Fruit fly (Drosophila melanogaster) whole organism, adult: ENCODE results near the gene CG14190.

ENCODE experiments used
- CG11617 ChIP-seq: fragments of 200-800 bp; sonication (Bioruptor generic); optimal IDR thresholded peaks from 2 replicates; lab custom pipeline; 2017; ENCODE audit warnings: mild to moderate bottlenecking, missing biosample characterization, missing genetic modification reagents, missing genetic modification characterization
- CG12768 ChIP-seq: fragments of 200-800 bp; sonication (Bioruptor generic); optimal IDR thresholded peaks from 2 replicates; lab custom pipeline; 2017; ENCODE audit warnings: missing biosample characterization, missing genetic modification characterization, mild to moderate bottlenecking, moderate library complexity, missing genetic modification reagents
- CG14711 ChIP-seq: fragments of 200-800 bp; sonication (Bioruptor generic); optimal IDR thresholded peaks from 2 replicates; lab custom pipeline; 2018; ENCODE audit warnings: missing biosample characterization, mild to moderate bottlenecking, missing genetic modification characterization, moderate library complexity
- CG1620 ChIP-seq: fragments of 200-800 bp; sonication (Bioruptor generic); optimal IDR thresholded peaks from 2 replicates; lab custom pipeline; 2016; ENCODE audit warnings: missing biosample characterization, missing genetic modification characterization
- CG33017 ChIP-seq: fragments of 200-800 bp; sonication (Bioruptor generic); optimal IDR thresholded peaks from 2 replicates; lab custom pipeline; 2018; ENCODE audit warnings: missing biosample characterization, mild to moderate bottlenecking, missing genetic modification characterization, moderate library complexity
- CG5204 ChIP-seq: fragments of 200-800 bp; sonication (Bioruptor generic); optimal IDR thresholded peaks from 2 replicates; lab custom pipeline; 2016; ENCODE audit warnings: missing biosample characterization, missing genetic modification characterization
- CG7045 ChIP-seq: fragments of 200-800 bp; sonication (Bioruptor generic); optimal IDR thresholded peaks from 2 replicates; lab custom pipeline; 2017; ENCODE audit warnings: missing biosample characterization, mild to moderate bottlenecking, missing genetic modification characterization
- CG7101 ChIP-seq: fragments of 200-800 bp; sonication (Bioruptor generic); optimal IDR thresholded peaks from 2 replicates; lab custom pipeline; 2018; ENCODE audit warnings: missing biosample characterization, mild to moderate bottlenecking, missing genetic modification characterization, moderate library complexity
- Clk ChIP-seq: fragments of 200-800 bp; sonication (Bioruptor generic); optimal IDR thresholded peaks from 2 replicates; lab custom pipeline; 2017; ENCODE audit warnings: missing biosample characterization, missing genetic modification characterization
- Crg-1 ChIP-seq: fragments of 200-800 bp; sonication (Bioruptor generic); optimal IDR thresholded peaks from 2 replicates; lab custom pipeline; 2016; ENCODE audit warnings: missing biosample characterization, missing genetic modification characterization
- Hr96 ChIP-seq: fragments of 200-800 bp; sonication (Bioruptor generic); optimal IDR thresholded peaks from 2 replicates; lab custom pipeline; 2016; ENCODE audit warnings: missing biosample characterization, missing genetic modification characterization
- Mnt ChIP-seq: fragments of 200-800 bp; sonication (Bioruptor generic); optimal IDR thresholded peaks from 2 replicates; lab custom pipeline; 2016; ENCODE audit warnings: missing biosample characterization, mild to moderate bottlenecking, missing genetic modification characterization
- bab1 ChIP-seq: fragments of 200-800 bp; sonication (Bioruptor generic); optimal IDR thresholded peaks from 3 replicates; lab custom pipeline; 2019; ENCODE audit warnings: missing biosample characterization, mild to moderate bottlenecking, missing genetic modification characterization, moderate library complexity
- cic ChIP-seq: fragments of 200-800 bp; sonication (Bioruptor generic); optimal IDR thresholded peaks from 2 replicates; lab custom pipeline; 2017; ENCODE audit warnings: missing biosample characterization, mild to moderate bottlenecking, missing genetic modification characterization, moderate library complexity
- cnc ChIP-seq, 2 experiments: fragments of >200 bp; optimal IDR thresholded peaks; 2 replicates each; lab custom pipeline; 2017
- kay ChIP-seq: fragments of 200-800 bp; sonication (Bioruptor generic); peaks from one replicate; lab custom pipeline; 2016; ENCODE audit warnings: missing biosample characterization, missing genetic modification characterization, borderline replicate concordance
- ovo ChIP-seq: fragments of 200-800 bp; sonication (Bioruptor generic); optimal IDR thresholded peaks from 2 replicates; lab custom pipeline; 2016; ENCODE audit warnings: missing biosample characterization, missing genetic modification characterization
- pad ChIP-seq: fragments of 200-800 bp; sonication (Bioruptor generic); optimal IDR thresholded peaks from 3 replicates; lab custom pipeline; 2017; ENCODE audit warnings: missing biosample characterization, missing genetic modification characterization, mild to moderate bottlenecking, moderate library complexity, missing genetic modification reagents
- tj ChIP-seq: fragments of 200-800 bp; sonication (Bioruptor generic); optimal IDR thresholded peaks from 3 replicates; lab custom pipeline; 2017; ENCODE audit warnings: missing biosample characterization, mild to moderate bottlenecking, missing genetic modification characterization, moderate library complexity
- toe ChIP-seq: fragments of 200-800 bp; sonication (Bioruptor generic); optimal IDR thresholded peaks from 2 replicates; lab custom pipeline; 2016; ENCODE audit warnings: missing biosample characterization, missing genetic modification characterization

CG14190 gene

dm6 chrX:19028584-19028983 is 28.1 kb upstream of the CG14190 start:
- TF ChIP-seq CG33017 (tag; lab: Kevin White, UChicago): no peak
- TF ChIP-seq toe: no peak
- no peak for TF ChIP-seq Crg-1
- TF ChIP-seq bab1 (GFP tag; lab: Kevin White, UChicago): no peak
- no peak for TF ChIP-seq cnc (optimal IDR thresholded peaks at IDR 0.05; lab: Kevin White, UChicago)
- TF ChIP-seq CG14711: no peak
- no peak for TF ChIP-seq kay (GFP tag; lab: Kevin White, UChicago)
- no peak for TF ChIP-seq pad (GFP tag; lab: Kevin White, UChicago)
- no peak for TF ChIP-seq CG12768 (GFP tag; lab: Kevin White, UChicago)
- TF ChIP-seq Mnt (GFP tag; lab: Kevin White, UChicago): no peak
- no peak for TF ChIP-seq CG7045 (GFP tag; lab: Kevin White, UChicago)
- no peak for TF ChIP-seq Hr96 (GFP tag; lab: Kevin White, UChicago)
- no peak for TF ChIP-seq CG7101 (tag; lab: Kevin White, UChicago)
- no peak for TF ChIP-seq CG1620 (GFP tag; lab: Kevin White, UChicago)
- TF ChIP-seq ovo (GFP tag; lab: Kevin White, UChicago): no peak
- no peak for TF ChIP-seq CG5204 (GFP tag; lab: Kevin White, UChicago)

DNA sequence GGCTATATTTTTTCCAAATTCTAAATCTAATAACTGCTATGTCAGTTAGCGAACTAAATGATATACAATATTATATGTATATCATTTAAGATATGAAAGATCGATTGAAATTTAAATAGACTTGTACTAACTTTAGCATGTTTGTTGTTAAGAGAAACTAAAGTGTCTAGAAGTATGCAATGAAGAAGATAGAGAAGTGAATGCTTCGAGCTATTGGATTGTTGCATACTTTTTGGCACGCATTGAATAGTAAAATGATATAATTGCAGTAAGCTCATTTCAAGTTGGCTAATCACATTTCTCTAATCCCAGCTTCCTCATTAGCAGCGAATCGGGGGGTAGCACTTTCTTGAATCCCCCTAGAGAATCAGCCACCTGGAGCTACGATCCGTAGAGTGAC is 23.0 kb upstream of the CG14190 start:
- no peak for TF ChIP-seq CG14711
- no peak for TF ChIP-seq cnc (optimal IDR thresholded peaks at IDR 0.05; lab: Kevin White, UChicago)
- TF ChIP-seq CG12768 (GFP tag; lab: Kevin White, UChicago): no peak
- TF ChIP-seq Hr96 (GFP tag; lab: Kevin White, UChicago): no peak
- TF ChIP-seq ovo (GFP tag; lab: Kevin White, UChicago): no peak
- TF ChIP-seq pad (GFP tag; lab: Kevin White, UChicago): no peak
- no peak for TF ChIP-seq kay (GFP tag; lab: Kevin White, UChicago)
- TF ChIP-seq bab1 (GFP tag; lab: Kevin White, UChicago): no peak
- no peak for TF ChIP-seq CG33017 (tag; lab: Kevin White, UChicago)
- TF ChIP-seq CG7101 (tag; lab: Kevin White, UChicago): no peak
- TF ChIP-seq Clk: no peak
- TF ChIP-seq cic: no peak
- TF ChIP-seq CG7045 (GFP tag; lab: Kevin White, UChicago): no peak
- TF ChIP-seq Crg-1: no peak

- TF ChIP-seq kay (GFP tag; lab: Kevin White, UChicago): no peak
- no peak for TF ChIP-seq pad (GFP tag; lab: Kevin White, UChicago)
- no peak for TF ChIP-seq cic
- no peak for TF ChIP-seq CG12768 (GFP tag; lab: Kevin White, UChicago)
- no peak for TF ChIP-seq CG1620 (GFP tag; lab: Kevin White, UChicago)
- no peak for TF ChIP-seq CG11617 (GFP tag; lab: Kevin White, UChicago)
Observed at dm6 chrX:19037137-19037536, 19.6 kb upstream of the CG14190 start.

dm6 chrX:19040261-19040660 is 16.4 kb upstream of the CG14190 start:
- TF ChIP-seq ovo (GFP tag; lab: Kevin White, UChicago): no peak
- TF ChIP-seq Hr96 (GFP tag; lab: Kevin White, UChicago): no peak
- no peak for TF ChIP-seq CG7045 (GFP tag; lab: Kevin White, UChicago)
- TF ChIP-seq Crg-1: no peak
- TF ChIP-seq bab1 (GFP tag; lab: Kevin White, UChicago): no peak
- TF ChIP-seq CG11617 (GFP tag; lab: Kevin White, UChicago): no peak
- TF ChIP-seq CG5204 (GFP tag; lab: Kevin White, UChicago): no peak
- TF ChIP-seq cic: no peak
- TF ChIP-seq cnc (optimal IDR thresholded peaks at IDR 0.05; lab: Kevin White, UChicago): no peak
- TF ChIP-seq pad (GFP tag; lab: Kevin White, UChicago): no peak
- TF ChIP-seq kay (GFP tag; lab: Kevin White, UChicago): no peak
- no peak for TF ChIP-seq CG12768 (GFP tag; lab: Kevin White, UChicago)
- TF ChIP-seq CG1620 (GFP tag; lab: Kevin White, UChicago): no peak
- TF ChIP-seq CG14711: no peak
- TF ChIP-seq toe: no peak
- no peak for TF ChIP-seq Mnt (GFP tag; lab: Kevin White, UChicago)
- no peak for TF ChIP-seq tj

dm6 chrX:19050142-19050541 is 6.6 kb upstream of the CG14190 start, which contains the start of gene Diedel3:
Diedel3 (plus strand) TSS chrX:19050442.
- no peak for TF ChIP-seq CG14711
- TF ChIP-seq CG1620 (GFP tag; lab: Kevin White, UChicago): no peak
- no peak for TF ChIP-seq CG33017 (tag; lab: Kevin White, UChicago)
- no peak for TF ChIP-seq tj
- TF ChIP-seq ovo (GFP tag; lab: Kevin White, UChicago): no peak
- TF ChIP-seq cic: no peak
- no peak for TF ChIP-seq CG7045 (GFP tag; lab: Kevin White, UChicago)
- TF ChIP-seq CG12768 (GFP tag; lab: Kevin White, UChicago): no peak
- TF ChIP-seq kay (GFP tag; lab: Kevin White, UChicago): no peak

dm6 chrX:19068873-19069272 is 12.2 kb downstream of the CG14190 start, which contains the start of gene CG34330:
CG34330 (minus strand) TSS chrX:19068973.
- TF ChIP-seq kay (GFP tag; lab: Kevin White, UChicago) (no peak), Hr96 (GFP tag; lab: Kevin White, UChicago) (no peak), pad (GFP tag; lab: Kevin White, UChicago) (no peak), Mnt (GFP tag; lab: Kevin White, UChicago) (no peak), toe (no peak), bab1 (GFP tag; lab: Kevin White, UChicago) (no peak), cic (no peak), CG33017 (tag; lab: Kevin White, UChicago) (no peak), CG14711 (no peak), ovo (GFP tag; lab: Kevin White, UChicago) (no peak), CG1620 (GFP tag; lab: Kevin White, UChicago) (no peak), Crg-1 (no peak)
